Worm (Caenorhabditis elegans): Measurements from ENCODE around the gene R107.5.

Gene R107.5

ce11 chrIII:9080127-9080526, 26.5 kb upstream of the R107.5 start:
- peak; percentile 1 for TF ChIP-seq swsn-7 (tag; optimal IDR thresholded peaks at IDR 0.05)
- TF ChIP-seq hlh-17 (GFP tag; optimal IDR thresholded peaks at IDR 0.05; ENCODE audit: borderline replicate concordance), result no peak
- peak; percentile 3 to 39 for TF ChIP-seq lsy-2 (tag; optimal IDR thresholded peaks at IDR 0.05)
- no peak for TF ChIP-seq jun-1 (tag; optimal IDR thresholded peaks at IDR 0.05)
- no peak for TF ChIP-seq irx-1 (tag; optimal IDR thresholded peaks at IDR 0.05)
- TF ChIP-seq nhr-71 (tag; optimal IDR thresholded peaks at IDR 0.05), result peak; percentile 19
- TF ChIP-seq rnt-1 (tag; optimal IDR thresholded peaks at IDR 0.05), result peak; percentile 54
- no peak for TF ChIP-seq C16A3.4 (tag; optimal IDR thresholded peaks at IDR 0.05)
- TF ChIP-seq hlh-4 (tag; optimal IDR thresholded peaks at IDR 0.05), result no peak
- no peak for TF ChIP-seq ceh-8 (GFP tag; optimal IDR thresholded peaks at IDR 0.05)
- no peak for TF ChIP-seq snpc-4 (tag; optimal IDR thresholded peaks at IDR 0.05)
- TF ChIP-seq vab-15 (tag; optimal IDR thresholded peaks at IDR 0.05), result no peak
- no peak for TF ChIP-seq sptf-1 (tag; optimal IDR thresholded peaks at IDR 0.05)
- TF ChIP-seq hpl-2 (GFP tag; optimal IDR thresholded peaks at IDR 0.05), result no peak
- TF ChIP-seq ama-1 (optimal IDR thresholded peaks at IDR 0.05), result peak; percentile 46
- TF ChIP-seq snu-23 (GFP tag; optimal IDR thresholded peaks at IDR 0.05), result peak; percentile 11
- TF ChIP-seq dsc-1 (tag; optimal IDR thresholded peaks at IDR 0.05), result peak; percentile 1
- peak; percentile 3 for TF ChIP-seq lin-14 (GFP tag; optimal IDR thresholded peaks at IDR 0.05)

ce11 chrIII:9077708-9078107, 24.1 kb upstream of the R107.5 start, which contains the start of gene F02A9.1:
TSS of gene F02A9.1 (minus strand) at chrIII:9077808.
- TF ChIP-seq skn-1 (tag; optimal IDR thresholded peaks at IDR 0.05) (no peak), aha-1 (tag; optimal IDR thresholded peaks at IDR 0.05) (no peak), lin-13 (GFP tag; optimal IDR thresholded peaks at IDR 0.05) (no peak), dpl-1 (GFP tag; optimal IDR thresholded peaks at IDR 0.05) (no peak), vab-15 (tag; optimal IDR thresholded peaks at IDR 0.05) (no peak), nhr-28 (tag; optimal IDR thresholded peaks at IDR 0.05) (no peak), isw-1 (GFP tag; IDR thresholded peaks at IDR 0.05) (no peak)

- TF ChIP-seq hlh-4 (tag; optimal IDR thresholded peaks at IDR 0.05) (no peak), nhr-237 (tag; optimal IDR thresholded peaks at IDR 0.05) (no peak), ztf-4 (tag; optimal IDR thresholded peaks at IDR 0.05) (no peak), unc-62 (GFP tag; optimal IDR thresholded peaks at IDR 0.05) (no peak), hlh-17 (GFP tag; optimal IDR thresholded peaks at IDR 0.05; ENCODE audit: borderline replicate concordance) (no peak), F16B12.6 (tag; optimal IDR thresholded peaks at IDR 0.05) (no peak), unc-86 (tag; optimal IDR thresholded peaks at IDR 0.05) (no peak), snu-23 (GFP tag; optimal IDR thresholded peaks at IDR 0.05) (no peak), ceh-8 (GFP tag; optimal IDR thresholded peaks at IDR 0.05) (no peak), unc-98 (GFP tag; IDR thresholded peaks at IDR 0.05) (no peak), lin-14 (GFP tag; optimal IDR thresholded peaks at IDR 0.05) (no peak), mep-1 (tag; optimal IDR thresholded peaks at IDR 0.05) (no peak), xbp-1 (tag; optimal IDR thresholded peaks at IDR 0.05) (no peak), sptf-1 (tag; optimal IDR thresholded peaks at IDR 0.05) (no peak), irx-1 (tag; optimal IDR thresholded peaks at IDR 0.05) (no peak), skn-1 (tag; optimal IDR thresholded peaks at IDR 0.05) (no peak), ztf-11 (tag; optimal IDR thresholded peaks at IDR 0.05) (no peak), rnt-1 (tag; optimal IDR thresholded peaks at IDR 0.05) (no peak)
Observed at ce11 chrIII:9075539-9075938, 21.9 kb upstream of the R107.5 start, which contains the start of gene F02A9.7. TSS of gene F02A9.7 (minus strand) at chrIII:9075639.

ce11 chrIII:9072704-9073103, 19.1 kb upstream of the R107.5 start:
- no peak for TF ChIP-seq lin-35 (GFP tag; optimal IDR thresholded peaks at IDR 0.05)
- TF ChIP-seq lsy-2 (tag; optimal IDR thresholded peaks at IDR 0.05), result no peak
- TF ChIP-seq ztf-11 (tag; optimal IDR thresholded peaks at IDR 0.05), result no peak
- no peak for TF ChIP-seq ama-1 (optimal IDR thresholded peaks at IDR 0.05)
- TF ChIP-seq fkh-4 (tag; optimal IDR thresholded peaks at IDR 0.05; ENCODE audit: borderline replicate concordance), result no peak
- TF ChIP-seq F16B12.6 (tag; optimal IDR thresholded peaks at IDR 0.05), result no peak
- TF ChIP-seq elt-2 (tag; optimal IDR thresholded peaks at IDR 0.05), result no peak
- no peak for TF ChIP-seq lin-13 (GFP tag; optimal IDR thresholded peaks at IDR 0.05)
- no peak for TF ChIP-seq hlh-4 (tag; optimal IDR thresholded peaks at IDR 0.05)
- no peak for TF ChIP-seq nhr-28 (tag; optimal IDR thresholded peaks at IDR 0.05)
- no peak for TF ChIP-seq nhr-77 (tag; optimal IDR thresholded peaks at IDR 0.05)
- TF ChIP-seq aly-2 (tag; optimal IDR thresholded peaks at IDR 0.05), result no peak
- no peak for TF ChIP-seq rnt-1 (tag; optimal IDR thresholded peaks at IDR 0.05)

Measured in whole organism, L1 larva.